Worm (Caenorhabditis elegans) whole organism, midembryonic: ENCODE results near the gene B0395.3.

ENCODE experiments used
- T22C8.4 ChIP-seq: fragments of 200-800 bp; sonication (Bioruptor generic); IDR thresholded peaks from 2 replicates; pipeline ENCODE4 v1.3.6; 2022; ENCODE audit warnings: missing genetic modification characterization, missing compliant biosample characterization
- cog-1 ChIP-seq: sonication (generic microtip); optimal IDR thresholded peaks from 2 replicates; lab custom pipeline; 2016; ENCODE audit warnings: missing genetic modification characterization, missing compliant biosample characterization
- flt-1 ChIP-seq: fragments of 200-800 bp; sonication (Bioruptor generic); IDR thresholded peaks from 2 replicates; pipeline ENCODE4 v1.3.6; 2022; ENCODE audit warnings: missing genetic modification characterization, missing compliant biosample characterization
- med-1 ChIP-seq: sonication (generic microtip); optimal IDR thresholded peaks from 2 replicates; lab custom pipeline; 2017; ENCODE audit warnings: missing genetic modification characterization, mild to moderate bottlenecking, missing compliant biosample characterization, antibody characterized with exemption, missing genetic modification reagents; ENCODE audit not compliant: insufficient read depth
- tab-1 ChIP-seq: fragments of 200-800 bp; sonication (Bioruptor generic); IDR thresholded peaks from 2 replicates; pipeline ENCODE4 v1.3.6; 2022; ENCODE audit warnings: missing genetic modification characterization, missing compliant biosample characterization
- ztf-29 ChIP-seq: fragments of 200-800 bp; sonication (Bioruptor generic); IDR thresholded peaks from 2 replicates; pipeline ENCODE4 v1.3.6; 2022; ENCODE audit warnings: missing genetic modification reagents, missing genetic modification characterization, missing compliant biosample characterization

ce11 chrX:16072595-16072994 lies 32.5 kb upstream of the B0395.3 start, which contains the start of gene col-187:
- no peak for TF ChIP-seq T22C8.4 (GFP tag; lab: Robert Waterston, UW)
- no peak for TF ChIP-seq ztf-29 (GFP tag; lab: Robert Waterston, UW)
- TF ChIP-seq med-1 = no peak
- no peak for TF ChIP-seq cog-1 (tag; lab: Kevin White, UChicago)
- TF ChIP-seq flt-1 = no peak
- no peak for TF ChIP-seq tab-1 (GFP tag; lab: Robert Waterston, UW)
